Worm (Caenorhabditis elegans) whole organism, L4/young adult: ENCODE results near the gene T05A7.12.

ENCODE experiments used
- dao-5 ChIP-seq: sonication (generic microtip); optimal IDR thresholded peaks from 2 replicates; lab custom pipeline; 2016; ENCODE audit warnings: missing genotype, missing genetic modification characterization, moderate library complexity, missing compliant biosample characterization
- him-1 ChIP-seq: sonication (generic microtip); optimal IDR thresholded peaks from 2 replicates; lab custom pipeline; 2016; ENCODE audit warnings: missing genotype, missing genetic modification reagents, missing genetic modification characterization, missing compliant biosample characterization

DNA sequence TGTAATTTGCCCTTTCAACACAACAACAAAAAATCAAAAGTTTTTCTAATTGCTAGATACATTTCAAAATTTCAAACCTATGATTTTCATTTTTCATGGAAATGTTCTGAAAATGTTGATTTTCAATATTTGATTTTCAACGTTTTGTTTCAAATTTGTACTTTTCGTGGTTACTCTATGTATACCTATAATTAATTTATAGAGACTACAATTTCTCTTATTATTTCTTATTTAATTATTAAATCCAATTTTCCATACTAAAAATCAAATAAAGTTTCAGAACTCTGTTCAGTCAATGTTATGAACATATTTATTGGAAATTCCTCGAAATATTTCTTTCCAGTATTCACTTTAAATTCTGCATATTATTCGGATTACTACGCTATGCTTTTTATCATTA is 23.9 kb upstream of the T05A7.12 start, which contains the start of gene sre-39:
- TF ChIP-seq dao-5 (tag; lab: Kevin White, UChicago) (no peak), him-1 (no peak)
